Worm (Caenorhabditis elegans): Measurements from ENCODE around the gene cor-1.

Gene cor-1

ce11 chrIII:10233979-10234378, 14.9 kb upstream of the cor-1 start, which contains the start of gene paml-1:
paml-1 (minus strand) TSS chrIII:10234079.
- TF ChIP-seq ztf-3 (GFP tag; optimal IDR thresholded peaks at IDR 0.05) (no peak), tbx-9 (tag; optimal IDR thresholded peaks at IDR 0.05; ENCODE audit: borderline replicate concordance) (no peak), snpc-1.1 (tag; optimal IDR thresholded peaks at IDR 0.05; ENCODE audit: insufficient read depth) (no peak), athp-1 (tag; optimal IDR thresholded peaks at IDR 0.05) (no peak), nfya-2 (GFP tag; IDR thresholded peaks at IDR 0.05) (no peak), attf-3 (GFP tag; conservative IDR thresholded peaks at IDR 0.05) (no peak), K12H6.12 (tag; optimal IDR thresholded peaks at IDR 0.05) (no peak), madf-6 (GFP tag; IDR thresholded peaks at IDR 0.05) (no peak), akir-1 (GFP tag; optimal IDR thresholded peaks at IDR 0.05) (no peak), cebp-2 (GFP tag; IDR thresholded peaks at IDR 0.05) (no peak), zim-3 (tag; optimal IDR thresholded peaks at IDR 0.05) (no peak), ceh-58 (GFP tag; IDR thresholded peaks at IDR 0.05) (no peak), bed-2 (GFP tag; IDR thresholded peaks at IDR 0.05) (no peak), lir-1 (GFP tag; conservative IDR thresholded peaks at IDR 0.05) (no peak)

DNA sequence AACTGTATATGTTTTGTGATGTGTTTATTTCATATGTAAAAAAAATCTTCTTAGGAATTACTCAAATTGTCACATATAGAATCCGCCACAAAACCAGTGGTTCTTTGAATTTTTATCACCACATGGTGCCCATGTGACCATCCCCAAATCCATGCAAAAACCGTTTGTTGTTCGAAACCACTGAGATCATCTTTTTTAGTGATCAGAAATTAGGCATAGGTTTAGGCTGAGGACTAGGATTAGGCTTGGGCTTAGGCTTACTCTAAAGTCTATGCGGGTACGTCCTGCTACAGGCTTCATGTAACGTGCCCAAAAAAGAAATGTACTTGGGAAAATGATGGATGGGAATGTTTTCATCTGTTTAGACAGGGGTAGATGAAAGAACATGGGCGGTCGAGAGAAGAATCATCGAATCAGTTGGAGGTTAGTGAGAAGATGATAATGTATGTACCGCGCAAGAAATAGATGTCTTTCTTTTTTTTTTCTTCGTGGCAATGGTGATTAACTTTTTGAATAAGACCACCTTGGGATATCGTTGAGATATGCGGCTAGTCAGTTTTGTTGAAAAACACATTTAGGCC, 12.5 kb upstream of the cor-1 start:
- no peak for TF ChIP-seq athp-1 (tag; optimal IDR thresholded peaks at IDR 0.05)
- TF ChIP-seq dox-1 (GFP tag; IDR thresholded peaks at IDR 0.05): no peak
- TF ChIP-seq egl-18 (GFP tag; IDR thresholded peaks at IDR 0.05): no peak
- TF ChIP-seq Y79H2A.3 (GFP tag; conservative IDR thresholded peaks at IDR 0.05): no peak
- no peak for TF ChIP-seq attf-3 (GFP tag; conservative IDR thresholded peaks at IDR 0.05)
- no peak for TF ChIP-seq let-607 (tag; optimal IDR thresholded peaks at IDR 0.05)
- no peak for TF ChIP-seq pbrm-1 (GFP tag; IDR thresholded peaks at IDR 0.05)
- TF ChIP-seq F52B5.7 (tag; optimal IDR thresholded peaks at IDR 0.05): no peak
- TF ChIP-seq akir-1 (GFP tag; optimal IDR thresholded peaks at IDR 0.05): no peak
- no peak for TF ChIP-seq T07F8.4 (tag; optimal IDR thresholded peaks at IDR 0.05)
- no peak for TF ChIP-seq mcd-1 (GFP tag; IDR thresholded peaks at IDR 0.05)
- no peak for TF ChIP-seq sdz-38 (tag; optimal IDR thresholded peaks at IDR 0.05)
- TF ChIP-seq tbx-9 (tag; optimal IDR thresholded peaks at IDR 0.05; ENCODE audit: borderline replicate concordance): no peak
- no peak for TF ChIP-seq nhr-80 (tag; optimal IDR thresholded peaks at IDR 0.05)
- no peak for TF ChIP-seq egl-44 (GFP tag; IDR thresholded peaks at IDR 0.05)
- no peak for TF ChIP-seq lag-1 (GFP tag; IDR thresholded peaks at IDR 0.05)

DNA sequence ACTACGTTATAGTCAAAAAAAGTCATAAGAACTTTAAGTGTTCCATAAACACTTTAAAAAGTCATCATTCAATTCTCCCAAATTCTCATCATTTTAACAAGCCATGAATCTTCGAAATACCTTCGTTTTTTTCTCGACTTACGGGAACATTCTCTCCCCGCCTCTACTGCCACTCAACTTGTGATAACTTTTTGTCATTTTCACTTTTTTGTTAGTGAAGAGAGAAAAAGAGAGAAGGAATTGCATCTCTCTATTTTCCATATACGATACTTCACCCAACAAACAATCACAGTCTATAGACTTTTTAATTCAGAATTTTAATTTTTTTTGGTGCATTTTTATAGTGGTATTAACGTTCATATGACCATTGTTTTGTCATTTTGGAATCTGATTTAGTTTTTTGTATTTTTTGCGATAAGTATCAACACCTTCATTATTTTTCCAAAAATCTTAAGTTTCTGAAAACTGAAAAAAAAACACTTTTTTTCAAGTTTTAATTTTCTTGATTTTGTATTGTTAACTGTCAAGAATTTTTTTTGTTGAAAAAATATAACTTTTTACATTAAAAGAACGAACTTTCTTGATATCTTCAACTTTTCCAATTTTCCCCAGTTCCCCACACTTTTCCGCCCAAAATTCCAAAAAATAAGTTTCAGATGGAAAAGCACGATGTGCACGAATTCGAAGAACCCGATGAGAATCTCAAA, 10.3 kb upstream of the cor-1 start, which contains the start of gene Y70G10A.3:
Y70G10A.3 (plus strand) TSS at position 657 of the 707 bp plus-strand sequence.
- TF ChIP-seq lin-26 (GFP tag; IDR thresholded peaks at IDR 0.05) (peak; percentile 42; the same call in 1 of the 2 replicates), nhr-90 (tag; optimal IDR thresholded peaks at IDR 0.05) (no peak), K11D2.4 (GFP tag; IDR thresholded peaks at IDR 0.05) (no peak)

DNA sequence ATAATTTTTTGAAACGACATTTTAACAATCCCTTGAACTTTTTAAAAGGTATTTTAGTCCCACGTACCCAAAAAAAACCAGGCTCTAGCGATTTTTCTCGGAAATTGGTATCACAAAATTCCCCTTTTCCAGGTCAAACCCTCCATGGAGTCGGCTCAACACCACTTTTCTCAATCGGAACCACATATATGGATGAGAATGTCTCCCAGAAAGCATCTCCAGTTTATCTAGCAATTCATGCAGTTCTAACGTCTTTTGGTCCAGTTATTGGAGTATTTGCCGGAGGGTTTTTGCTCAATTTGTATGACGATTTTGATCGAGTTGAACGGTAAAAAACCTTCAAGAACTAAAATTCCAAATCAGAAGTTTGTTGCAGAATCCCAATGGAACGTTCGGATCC, 8.8 kb upstream of the cor-1 start:
- TF ChIP-seq nhr-90 (tag; optimal IDR thresholded peaks at IDR 0.05) (no peak), nhr-120 (GFP tag; IDR thresholded peaks at IDR 0.05) (no peak), chd-7 (tag; optimal IDR thresholded peaks at IDR 0.05) (no peak), Y56A3A.18 (GFP tag; IDR thresholded peaks at IDR 0.05) (no peak), ets-4 (GFP tag; optimal IDR thresholded peaks at IDR 0.05) (no peak), ekl-4 (GFP tag; IDR thresholded peaks at IDR 0.05) (no peak), egl-18 (GFP tag; IDR thresholded peaks at IDR 0.05) (no peak), B0035.1 (tag; optimal IDR thresholded peaks at IDR 0.05) (no peak), lin-35 (GFP tag; optimal IDR thresholded peaks at IDR 0.05) (no peak), tbp1 (GFP tag; optimal IDR thresholded peaks at IDR 0.05) (no peak), nhr-80 (tag; optimal IDR thresholded peaks at IDR 0.05) (no peak)
